Worm (Caenorhabditis elegans) whole organism, midembryonic: Measurements from ENCODE around the gene efn-4.

ENCODE experiments used
- T22C8.4 ChIP-seq: fragments of 200-800 bp; sonication (Bioruptor generic); IDR thresholded peaks from 2 replicates; pipeline ENCODE4 v1.3.6; 2022; ENCODE audit warnings: missing genetic modification characterization, missing compliant biosample characterization
- cog-1 ChIP-seq: sonication (generic microtip); optimal IDR thresholded peaks from 2 replicates; lab custom pipeline; 2016; ENCODE audit warnings: missing genetic modification characterization, missing compliant biosample characterization
- flt-1 ChIP-seq: fragments of 200-800 bp; sonication (Bioruptor generic); IDR thresholded peaks from 2 replicates; pipeline ENCODE4 v1.3.6; 2022; ENCODE audit warnings: missing genetic modification characterization, missing compliant biosample characterization
- klf-2 ChIP-seq: fragments of 200-800 bp; sonication (Bioruptor generic); conservative IDR thresholded peaks from 2 replicates; pipeline ENCODE4 v1.3.6; 2022; ENCODE audit warnings: missing genetic modification reagents, missing genetic modification characterization, missing compliant biosample characterization
- ref-1 ChIP-seq: fragments of 200-800 bp; sonication (Bioruptor generic); conservative IDR thresholded peaks from 2 replicates; pipeline ENCODE4 v1.3.6; 2022; ENCODE audit warnings: missing genetic modification reagents, missing genetic modification characterization, missing compliant biosample characterization
- tab-1 ChIP-seq: fragments of 200-800 bp; sonication (Bioruptor generic); IDR thresholded peaks from 2 replicates; pipeline ENCODE4 v1.3.6; 2022; ENCODE audit warnings: missing genetic modification characterization, missing compliant biosample characterization
- ztf-23 ChIP-seq: fragments of 200-800 bp; sonication (Bioruptor generic); IDR thresholded peaks from 2 replicates; pipeline ENCODE4 v1.3.6; 2022; ENCODE audit warnings: missing genetic modification reagents, missing genetic modification characterization, missing compliant biosample characterization
- ztf-29 ChIP-seq: fragments of 200-800 bp; sonication (Bioruptor generic); IDR thresholded peaks from 2 replicates; pipeline ENCODE4 v1.3.6; 2022; ENCODE audit warnings: missing genetic modification reagents, missing genetic modification characterization, missing compliant biosample characterization

ce11 chrIV:604144-604543, 45.1 kb downstream of the efn-4 start, which contains the start of gene col-102:
- TF ChIP-seq flt-1, result no peak
- no peak for TF ChIP-seq ztf-29
- no peak for TF ChIP-seq cog-1 (tag; lab: Kevin White, UChicago)
- no peak for TF ChIP-seq ref-1 (GFP tag; lab: Robert Waterston, UW)
- TF ChIP-seq klf-2 (GFP tag; lab: Robert Waterston, UW), result no peak
- no peak for TF ChIP-seq tab-1 (GFP tag; lab: Robert Waterston, UW)
- no peak for TF ChIP-seq ztf-23 (GFP tag; lab: Robert Waterston, UW)
- no peak for TF ChIP-seq T22C8.4 (GFP tag; lab: Robert Waterston, UW)
